3 fruit fly cellular contexts compared by ENCODE assay signal in genomic region chr3L:4352009-4352408, dm6.
TF ChIP-seq lines count a peak whose summit lies in the region.

No protein-coding gene starts in this region.

- TF ChIP-seq CTCF in whole organism, embryonic (GFP tag; optimal IDR thresholded peaks at IDR 0.05; lab: Kevin White, UChicago), result no peak

TF ChIP-seq in whole organism, embryonic, 481 proteins besides CTCF, POLR2A, EP300 and RAD21:
- peak; percentile 38 for TF ChIP-seq sens (GFP tag; lab: Kevin White, UChicago)
- TF ChIP-seq Ets97D (GFP tag; optimal IDR thresholded peaks at IDR 0.05; lab: Kevin White, UChicago), result no peak
- TF ChIP-seq CG7839 (tag; optimal IDR thresholded peaks at IDR 0.05; lab: Kevin White, UChicago), result no peak
- TF ChIP-seq CG15696 (tag; optimal IDR thresholded peaks at IDR 0.05; lab: Kevin White, UChicago), result no peak
- TF ChIP-seq Drgx (GFP tag; IDR thresholded peaks at IDR 0.05; lab: Robert Waterston, UW), result 0 out of 2 replicates have a peak, but pooled peaks have one; percentile 7
- TF ChIP-seq CG8944 (GFP tag; optimal IDR thresholded peaks at IDR 0.05; lab: Kevin White, UChicago), result no peak
TF ChIP-seq in whole organism, embryonic: peak in this region for 2.

TF ChIP-seq in whole organism, prepupa, 60 proteins besides CTCF, POLR2A, EP300 and RAD21:
- TF ChIP-seq Hr39 (GFP tag; optimal IDR thresholded peaks at IDR 0.05; lab: Kevin White, UChicago) (no peak), CG32006 (GFP tag; optimal IDR thresholded peaks at IDR 0.05; lab: Kevin White, UChicago) (no peak), CG31627 (GFP tag; optimal IDR thresholded peaks at IDR 0.05; lab: Kevin White, UChicago) (no peak), Hr4 (GFP tag; optimal IDR thresholded peaks at IDR 0.05; lab: Kevin White, UChicago) (no peak), CG6792 (GFP tag; optimal IDR thresholded peaks at IDR 0.05; lab: Kevin White, UChicago) (no peak), Gug (GFP tag; IDR thresholded peaks at IDR 0.05; lab: Robert Waterston, UW) (0 out of 2 replicates have a peak, but pooled peaks have one; percentile 1), pdm3 (GFP tag; optimal IDR thresholded peaks at IDR 0.05; lab: Kevin White, UChicago) (no peak), dsx (GFP tag; optimal IDR thresholded peaks at IDR 0.05; lab: Kevin White, UChicago; ENCODE audit: poor library complexity, severe bottlenecking) (peak; percentile 92)

TF ChIP-seq in whole organism, pupa, 21 proteins besides CTCF, POLR2A, EP300 and RAD21:
- TF ChIP-seq Ets98B (GFP tag; IDR thresholded peaks at IDR 0.05; lab: Robert Waterston, UW) (no peak), EcR (GFP tag; optimal IDR thresholded peaks at IDR 0.05; lab: Kevin White, UChicago) (peak; percentile 14), CG13204 (GFP tag; optimal IDR thresholded peaks at IDR 0.05; lab: Kevin White, UChicago) (peak; percentile 46), CG14655 (GFP tag; optimal IDR thresholded peaks at IDR 0.05; lab: Kevin White, UChicago) (no peak), Snoo (tag; optimal IDR thresholded peaks at IDR 0.05; lab: Kevin White, UChicago) (no peak)
TF ChIP-seq in whole organism, pupa: peak in this region for 2.

Comparison
In these comparisons a context has a peak if more than half of its experiments do, and no peak if none do; other contexts are left out.
1. Of the 7 proteins assayed by ChIP-seq in both whole organism, embryonic and whole organism, prepupa: peak only in whole organism, embryonic: none; only in whole organism, prepupa: Gug; in both: none; in neither: 6.